Worm (Caenorhabditis elegans) whole organism, L1 larva: ENCODE results near the gene T21H3.5.

Experiments
- C34B4.2 ChIP-seq: sonication (generic microtip); optimal IDR thresholded peaks from 2 replicates; lab custom pipeline; 2017; ENCODE audit warnings: mild to moderate bottlenecking, missing genetic modification characterization, missing compliant biosample characterization
- alr-1 ChIP-seq: fragments of 200-800 bp; sonication (Bioruptor generic); optimal IDR thresholded peaks from 2 replicates; lab custom pipeline; 2018; ENCODE audit warnings: borderline replicate concordance, mild to moderate bottlenecking, missing genetic modification characterization, missing compliant biosample characterization
- efl-1 ChIP-seq, 4 experiments: fragments of 150-350 bp; optimal IDR thresholded peaks in 3 of 4; peaks in 1 of 4; 1 replicate in 1 of 4; 2 replicates in 3 of 4; lab custom pipeline; 2014; ENCODE audit warnings: missing biosample characterization in 2 of 4, missing genetic modification characterization in 2 of 4, missing genetic modification reagents in 2 of 4
- egl-27 ChIP-seq, 2 experiments: fragments of 150-350 bp in 1 of 2; sonication (generic microtip); optimal IDR thresholded peaks; 3 replicates each; lab custom pipeline; 2017 to 2018; ENCODE audit warnings: missing biosample characterization in 2 of 2, missing genetic modification characterization in 2 of 2, missing genetic modification reagents in 2 of 2
- elt-2 ChIP-seq: sonication (generic microtip); optimal IDR thresholded peaks from 2 replicates; lab custom pipeline; 2016; ENCODE audit warnings: missing genetic modification characterization, mild to moderate bottlenecking, inconsistent platforms, missing compliant biosample characterization, missing genetic modification reagents
- ets-5 ChIP-seq: fragments of 200-800 bp; sonication (Bioruptor generic); IDR thresholded peaks from 2 replicates; pipeline ENCODE4 v1.3.6; 2022; ENCODE audit warnings: missing genetic modification characterization, missing compliant biosample characterization
- fkh-4 ChIP-seq: sonication (generic microtip); optimal IDR thresholded peaks from 2 replicates; lab custom pipeline; 2016; ENCODE audit warnings: missing compliant biosample characterization, missing genetic modification characterization, borderline replicate concordance
- fos-1 ChIP-seq: fragments of 150-350 bp; optimal IDR thresholded peaks from 2 replicates; lab custom pipeline; 2014; ENCODE audit warnings: missing biosample characterization, missing genetic modification characterization
- hlh-17 ChIP-seq: fragments of 200-800 bp; sonication (Bioruptor generic); optimal IDR thresholded peaks from 2 replicates; lab custom pipeline; 2018; ENCODE audit warnings: missing genetic modification characterization, mild to moderate bottlenecking, missing compliant biosample characterization, moderate library complexity, borderline replicate concordance
- isw-1 ChIP-seq: fragments of 200-800 bp; sonication (Bioruptor generic); IDR thresholded peaks from 2 replicates; pipeline ENCODE4 v1.3.6; 2022; ENCODE audit warnings: missing genetic modification characterization, missing compliant biosample characterization
- lin-15B ChIP-seq: fragments of 150-350 bp; sonication (generic microtip); optimal IDR thresholded peaks from 3 replicates; lab custom pipeline; 2014; ENCODE audit warnings: missing biosample characterization, missing genetic modification characterization
- lin-35 ChIP-seq, 2 experiments: fragments of 150-350 bp; optimal IDR thresholded peaks; 2 replicates each; lab custom pipeline; 2014; ENCODE audit warnings: missing biosample characterization in 2 of 2, missing genetic modification characterization in 2 of 2, missing genetic modification reagents in 2 of 2
- lir-3 ChIP-seq: sonication (generic microtip); optimal IDR thresholded peaks from 2 replicates; lab custom pipeline; 2016; ENCODE audit warnings: mild to moderate bottlenecking, missing genetic modification characterization, moderate library complexity, missing compliant biosample characterization; ENCODE audit not compliant: poor library complexity
- lsy-2 ChIP-seq, 2 experiments: fragments of 150-350 bp; optimal IDR thresholded peaks; 2 replicates each; lab custom pipeline; 2014; ENCODE audit warnings: missing biosample characterization in 2 of 2, missing genetic modification characterization in 2 of 2
- mef-2 ChIP-seq: fragments of 150-350 bp; optimal IDR thresholded peaks from 2 replicates; lab custom pipeline; 2014; ENCODE audit warnings: missing biosample characterization, missing genetic modification characterization
- mep-1 ChIP-seq: fragments of 150-350 bp; optimal IDR thresholded peaks from 2 replicates; lab custom pipeline; 2014; ENCODE audit warnings: missing biosample characterization, missing genetic modification characterization
- nhr-11 ChIP-seq: fragments of 150-350 bp; optimal IDR thresholded peaks from 2 replicates; lab custom pipeline; 2014; ENCODE audit warnings: missing biosample characterization, missing genetic modification characterization
- nhr-19 ChIP-seq: fragments of 200-800 bp; sonication (Bioruptor generic); conservative IDR thresholded peaks from 2 replicates; pipeline ENCODE4 v1.3.6; 2022; ENCODE audit warnings: missing genetic modification characterization, missing compliant biosample characterization
- nhr-237 ChIP-seq: fragments of 150-350 bp; optimal IDR thresholded peaks from 2 replicates; lab custom pipeline; 2014; ENCODE audit warnings: missing biosample characterization, missing genetic modification characterization
- nhr-28 ChIP-seq: fragments of 150-350 bp; optimal IDR thresholded peaks from 2 replicates; lab custom pipeline; 2014; ENCODE audit warnings: missing biosample characterization, missing genetic modification characterization
- pag-3 ChIP-seq: sonication (generic microtip); optimal IDR thresholded peaks from 2 replicates; lab custom pipeline; 2017; ENCODE audit warnings: missing genetic modification characterization, mild to moderate bottlenecking, missing compliant biosample characterization, antibody characterized with exemption, borderline replicate concordance; ENCODE audit not compliant: insufficient read depth
- pax-3 ChIP-seq: fragments of 200-800 bp; sonication (Bioruptor generic); optimal IDR thresholded peaks from 2 replicates; lab custom pipeline; 2018; ENCODE audit warnings: mild to moderate bottlenecking, missing genetic modification characterization, moderate library complexity, missing compliant biosample characterization
- pqm-1 ChIP-seq: sonication (generic microtip); optimal IDR thresholded peaks from 3 replicates; lab custom pipeline; 2017; ENCODE audit warnings: missing biosample characterization, missing genetic modification characterization
- rnt-1 ChIP-seq: sonication (generic microtip); optimal IDR thresholded peaks from 2 replicates; lab custom pipeline; 2016; ENCODE audit warnings: mild to moderate bottlenecking, missing genetic modification characterization, moderate library complexity, missing compliant biosample characterization
- snpc-4 ChIP-seq: fragments of 150-350 bp; optimal IDR thresholded peaks from 2 replicates; lab custom pipeline; 2014; ENCODE audit warnings: missing biosample characterization, missing genetic modification characterization
- sox-4 ChIP-seq: sonication (generic microtip); optimal IDR thresholded peaks from 2 replicates; lab custom pipeline; 2016; ENCODE audit warnings: missing genetic modification characterization, missing compliant biosample characterization
- sptf-1 ChIP-seq: fragments of 150-350 bp; optimal IDR thresholded peaks from 2 replicates; lab custom pipeline; 2014; ENCODE audit warnings: missing biosample characterization, missing genetic modification characterization
- sup-37 ChIP-seq: fragments of 200-800 bp; sonication (Bioruptor generic); optimal IDR thresholded peaks from 2 replicates; lab custom pipeline; 2018; ENCODE audit warnings: mild to moderate bottlenecking, missing genetic modification characterization, missing compliant biosample characterization
- swsn-7 ChIP-seq: sonication (generic microtip); optimal IDR thresholded peaks from 2 replicates; lab custom pipeline; 2016; ENCODE audit warnings: missing genetic modification characterization, missing compliant biosample characterization
- tbx-2 ChIP-seq: sonication (generic microtip); optimal IDR thresholded peaks from 2 replicates; lab custom pipeline; 2016; ENCODE audit warnings: missing genetic modification characterization, missing compliant biosample characterization
- tlp-1 ChIP-seq: fragments of 150-350 bp; optimal IDR thresholded peaks from 2 replicates; lab custom pipeline; 2014; ENCODE audit warnings: missing biosample characterization, missing genetic modification characterization
- unc-30 ChIP-seq: sonication (generic microtip); optimal IDR thresholded peaks from 2 replicates; lab custom pipeline; 2017; ENCODE audit warnings: missing biosample characterization, missing genetic modification characterization
- unc-62 ChIP-seq: fragments of 150-350 bp; optimal IDR thresholded peaks from 2 replicates; lab custom pipeline; 2014; ENCODE audit warnings: missing biosample characterization, missing genetic modification reagents, missing genetic modification characterization
- unc-86 ChIP-seq: sonication (generic microtip); optimal IDR thresholded peaks from 2 replicates; lab custom pipeline; 2016; ENCODE audit warnings: missing genetic modification characterization, missing compliant biosample characterization
- unc-98 ChIP-seq: fragments of 200-800 bp; sonication (Bioruptor generic); IDR thresholded peaks from 2 replicates; pipeline ENCODE4 v1.3.6; 2022; ENCODE audit warnings: missing genetic modification characterization, missing compliant biosample characterization
- vab-15 ChIP-seq: sonication (generic microtip); optimal IDR thresholded peaks from 2 replicates; lab custom pipeline; 2017; ENCODE audit warnings: missing genotype, mild to moderate bottlenecking, missing genetic modification characterization, missing compliant biosample characterization
- zag-1 ChIP-seq: fragments of 150-350 bp; optimal IDR thresholded peaks from 2 replicates; lab custom pipeline; 2014; ENCODE audit warnings: missing biosample characterization, missing genetic modification characterization
- zip-4 ChIP-seq: fragments of 200-800 bp; sonication (Bioruptor generic); optimal IDR thresholded peaks from 2 replicates; lab custom pipeline; 2018; ENCODE audit warnings: mild to moderate bottlenecking, missing genetic modification characterization, moderate library complexity, missing compliant biosample characterization
- ztf-11 ChIP-seq, 2 experiments: sonication (generic microtip); optimal IDR thresholded peaks; 2 replicates each; lab custom pipeline; 2016 to 2017; ENCODE audit warnings: missing genetic modification characterization in 2 of 2, missing biosample characterization in 1 of 2, missing compliant biosample characterization in 1 of 2
- ztf-4 ChIP-seq: fragments of 150-350 bp; optimal IDR thresholded peaks from 2 replicates; lab custom pipeline; 2014; ENCODE audit warnings: missing biosample characterization, missing genetic modification characterization

T21H3.5 gene

ce11 chrV:1170591-1170990, 6.5 kb upstream of the T21H3.5 start:
- no peak for TF ChIP-seq unc-62 (GFP tag; lab: Kevin White, UChicago)
- TF ChIP-seq unc-98 (GFP tag; lab: Robert Waterston, UW), result no peak
- TF ChIP-seq mef-2 (tag; lab: Kevin White, UChicago), result no peak
- no peak for TF ChIP-seq C34B4.2 (tag; lab: Kevin White, UChicago)
- no peak for TF ChIP-seq ztf-11 (tag; optimal IDR thresholded peaks at IDR 0.05; lab: Kevin White, UChicago)
- TF ChIP-seq unc-30 (tag; lab: Kevin White, UChicago), result no peak
- TF ChIP-seq ets-5, result no peak
- no peak for TF ChIP-seq sptf-1 (tag; lab: Kevin White, UChicago)
- TF ChIP-seq tlp-1, result no peak
- TF ChIP-seq lsy-2 (tag; optimal IDR thresholded peaks at IDR 0.05; lab: Kevin White, UChicago), result no peak
- TF ChIP-seq swsn-7, result no peak
- no peak for TF ChIP-seq pqm-1 (tag; lab: Kevin White, UChicago)
- TF ChIP-seq egl-27 (tag; optimal IDR thresholded peaks at IDR 0.05; lab: Kevin White, UChicago), result no peak
- no peak for TF ChIP-seq pax-3 (tag; lab: Kevin White, UChicago)
- TF ChIP-seq lir-3 (tag; lab: Kevin White, UChicago), result no peak
- no peak for TF ChIP-seq sox-4
- no peak for TF ChIP-seq ztf-4
- no peak for TF ChIP-seq sup-37 (GFP tag; lab: Kevin White, UChicago)

ce11 chrV:1165090-1165761, 1.1 kb upstream of the T21H3.5 start, which contains the start of gene ptr-16:
Gene ptr-16 (plus strand): TSS chrV:1165711.
- no peak for TF ChIP-seq rnt-1 (tag; lab: Kevin White, UChicago)
- no peak for TF ChIP-seq nhr-237 (tag; lab: Kevin White, UChicago)
- no peak for TF ChIP-seq hlh-17 (GFP tag; lab: Kevin White, UChicago)
- TF ChIP-seq sptf-1 (tag; lab: Kevin White, UChicago), result no peak
- no peak for TF ChIP-seq lin-15B (tag; lab: Kevin White, UChicago)
- no peak for TF ChIP-seq zip-4
- no peak for TF ChIP-seq nhr-11
- TF ChIP-seq mep-1 (tag; lab: Kevin White, UChicago), result no peak
- TF ChIP-seq vab-15 (tag; lab: Kevin White, UChicago), result no peak
- no peak for TF ChIP-seq zag-1 (tag; lab: Kevin White, UChicago)
- TF ChIP-seq pqm-1 (tag; lab: Kevin White, UChicago), result no peak
- TF ChIP-seq lin-35 (GFP tag; optimal IDR thresholded peaks at IDR 0.05; lab: Kevin White, UChicago), result no peak
- no peak for TF ChIP-seq nhr-19 (GFP tag; lab: Robert Waterston, UW)

ce11 chrV:1160716-1161115, 3.4 kb downstream of the T21H3.5 start:
- TF ChIP-seq fkh-4 (tag; lab: Kevin White, UChicago) (no peak), isw-1 (GFP tag; lab: Robert Waterston, UW) (no peak), tbx-2 (tag; lab: Kevin White, UChicago) (no peak), nhr-19 (GFP tag; lab: Robert Waterston, UW) (no peak), zag-1 (tag; lab: Kevin White, UChicago) (no peak), pag-3 (tag; lab: Kevin White, UChicago) (no peak), alr-1 (tag; lab: Kevin White, UChicago) (no peak), lsy-2 (tag; optimal IDR thresholded peaks at IDR 0.05; lab: Kevin White, UChicago) (no peak), lin-35 (GFP tag; optimal IDR thresholded peaks at IDR 0.05; lab: Kevin White, UChicago) (no peak), fos-1 (tag; lab: Kevin White, UChicago) (no peak), unc-86 (tag; lab: Kevin White, UChicago) (no peak), snpc-4 (tag; lab: Kevin White, UChicago) (no peak), elt-2 (tag; lab: Kevin White, UChicago) (no peak), efl-1 (optimal IDR thresholded peaks at IDR 0.05; lab: Kevin White, UChicago) (no peak), efl-1 (GFP tag; optimal IDR thresholded peaks at IDR 0.05 in 1 of 2; lab: Kevin White, UChicago) (no peak), nhr-28 (no peak)
